Fruit fly (Drosophila melanogaster): ENCODE measurements around the gene Ranbp21.

The Ranbp21 gene

DNA sequence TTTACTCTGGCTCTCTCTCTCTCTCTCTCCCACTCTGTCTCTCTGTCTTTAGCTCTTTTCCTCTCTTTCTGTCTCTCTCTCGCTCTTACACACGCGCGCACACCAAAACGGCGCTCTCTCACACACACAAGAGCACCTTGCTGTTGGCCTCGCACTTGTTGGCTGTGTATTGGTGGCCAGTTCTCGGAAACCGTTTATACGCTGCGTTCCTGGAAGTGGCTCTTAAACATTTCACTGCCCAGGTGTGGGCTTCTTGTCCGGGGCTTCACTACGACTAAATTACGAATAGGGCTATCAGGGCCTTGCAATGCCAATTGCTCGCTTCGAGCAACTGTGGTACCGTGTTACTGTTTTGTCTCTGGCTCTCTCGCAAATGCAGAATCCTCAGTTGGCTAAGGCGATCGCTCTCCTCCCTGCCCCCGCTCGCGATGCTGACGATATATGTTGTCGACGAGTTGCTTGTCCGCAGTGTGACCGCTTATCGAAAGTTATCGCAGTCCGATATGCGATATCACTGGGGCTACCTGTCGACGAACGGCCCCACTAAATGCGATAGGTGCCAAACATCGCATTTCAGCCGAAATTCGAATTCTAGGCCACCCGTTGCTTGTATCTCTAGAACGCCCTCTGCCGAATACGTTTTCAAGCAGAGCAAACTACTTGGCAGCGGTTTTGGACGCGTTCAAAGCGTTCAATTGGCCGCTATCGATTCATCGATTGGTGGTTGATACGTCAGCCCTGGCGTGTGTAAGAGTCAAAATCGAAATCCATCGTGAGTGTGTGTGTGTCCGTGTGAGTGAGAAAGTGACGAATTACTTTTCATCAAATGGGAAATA is 31.2 kb upstream of the Ranbp21 start, which contains the start of the genes dome and Ubqn (continued):
- no peak for TF ChIP-seq jing (GFP tag; optimal IDR thresholded peaks at IDR 0.05)
- TF ChIP-seq CHES-1-like (GFP tag; optimal IDR thresholded peaks at IDR 0.05) = peak; percentile 56
- TF ChIP-seq CG34376 (GFP tag; optimal IDR thresholded peaks at IDR 0.05) = peak; percentile 84
- peak; percentile 60; the same call in 1 of the 2 replicates for TF ChIP-seq CG32532 (GFP tag; IDR thresholded peaks at IDR 0.05)
- TF ChIP-seq trem (tag; optimal IDR thresholded peaks at IDR 0.05) = peak; percentile 57
- TF ChIP-seq onecut (GFP tag; IDR thresholded peaks at IDR 0.05) = no peak; the same call in 1 of the 2 replicates
- TF ChIP-seq Mes4 (GFP tag; optimal IDR thresholded peaks at IDR 0.05) = no peak
- TF ChIP-seq otp (GFP tag; IDR thresholded peaks at IDR 0.05) = no peak
- peak; percentile 10 for TF ChIP-seq HmgZ (tag; optimal IDR thresholded peaks at IDR 0.05)
- peak; percentile 90 for TF ChIP-seq CG13287 (GFP tag; IDR thresholded peaks at IDR 0.05; ENCODE audit: partially characterized antibody)
- no peak for TF ChIP-seq ro (GFP tag; IDR thresholded peaks at IDR 0.05)
- peak in 1 of 2 experiments; percentile 36 for TF ChIP-seq Pdp1 (GFP tag; optimal IDR thresholded peaks at IDR 0.05)
- TF ChIP-seq fd102C (GFP tag; optimal IDR thresholded peaks at IDR 0.05) = no peak
- TF ChIP-seq CG14441 (GFP tag; IDR thresholded peaks at IDR 0.05) = no peak
- TF ChIP-seq CG6854 (GFP tag; optimal IDR thresholded peaks at IDR 0.05) = peak; percentile 49
- peak; percentile 76 for TF ChIP-seq CG14710 (tag; optimal IDR thresholded peaks at IDR 0.05)
- TF ChIP-seq CG7271 (tag; optimal IDR thresholded peaks at IDR 0.05) = no peak
- TF ChIP-seq sens-2 (GFP tag; IDR thresholded peaks at IDR 0.05) = no peak
- no peak for TF ChIP-seq CG14965 (GFP tag; optimal IDR thresholded peaks at IDR 0.05; ENCODE audit: borderline replicate concordance)
- peak; percentile 49 for TF ChIP-seq Dp (GFP tag; optimal IDR thresholded peaks at IDR 0.05)
- TF ChIP-seq zfh1 (GFP tag; IDR thresholded peaks at IDR 0.05) = no peak
- TF ChIP-seq CG18476 (GFP tag; optimal IDR thresholded peaks at IDR 0.05) = no peak
- TF ChIP-seq CG32767 (GFP tag; IDR thresholded peaks at IDR 0.05) = no peak
- peak; percentile 74 for TF ChIP-seq gfzf (GFP tag; optimal IDR thresholded peaks at IDR 0.05)
- no peak for TF ChIP-seq CG15269 (tag; optimal IDR thresholded peaks at IDR 0.05)
- TF ChIP-seq croc (GFP tag; conservative IDR thresholded peaks at IDR 0.05) = no peak
- TF ChIP-seq ewg (GFP tag; optimal IDR thresholded peaks at IDR 0.05) = peak; percentile 27
- TF ChIP-seq Taf1 (GFP tag; IDR thresholded peaks at IDR 0.05) = no peak
- TF ChIP-seq klu (GFP tag; IDR thresholded peaks at IDR 0.05) = no peak
- no peak for TF ChIP-seq eyg (GFP tag; optimal IDR thresholded peaks at IDR 0.05)
- TF ChIP-seq CG13775 (GFP tag; optimal IDR thresholded peaks at IDR 0.05) = peak; percentile 16
- peak; percentile 77 for TF ChIP-seq nom (GFP tag; optimal IDR thresholded peaks at IDR 0.05)
- no peak for TF ChIP-seq chif (GFP tag; optimal IDR thresholded peaks at IDR 0.05)
- TF ChIP-seq sd (tag; optimal IDR thresholded peaks at IDR 0.05) = no peak
- TF ChIP-seq dmrt99B (tag; optimal IDR thresholded peaks at IDR 0.05) = no peak
- TF ChIP-seq Hmx (GFP tag; optimal IDR thresholded peaks at IDR 0.05) = no peak
- TF ChIP-seq CG33213 (GFP tag; optimal IDR thresholded peaks at IDR 0.05) = no peak
- TF ChIP-seq CG3281 (GFP tag; optimal IDR thresholded peaks at IDR 0.05) = no peak
- TF ChIP-seq slbo (GFP tag; IDR thresholded peaks at IDR 0.05) = no peak
- peak; percentile 92 for TF ChIP-seq crol (GFP tag; IDR thresholded peaks at IDR 0.05)
- TF ChIP-seq CG33557 (GFP tag; optimal IDR thresholded peaks at IDR 0.05) = no peak
- TF ChIP-seq zfh2 (GFP tag; optimal IDR thresholded peaks at IDR 0.05) = peak; percentile 27
- TF ChIP-seq CG1529 (GFP tag; optimal IDR thresholded peaks at IDR 0.05) = no peak
- TF ChIP-seq CG2199 (GFP tag; IDR thresholded peaks at IDR 0.05) = no peak
- peak; percentile 55 for TF ChIP-seq jumu (GFP tag; optimal IDR thresholded peaks at IDR 0.05)
- no peak for TF ChIP-seq dati (GFP tag; IDR thresholded peaks at IDR 0.05)
- no peak for TF ChIP-seq sima (GFP tag; optimal IDR thresholded peaks at IDR 0.05)
- TF ChIP-seq ems (GFP tag; optimal IDR thresholded peaks at IDR 0.05) = no peak
- no peak for TF ChIP-seq ara (GFP tag; IDR thresholded peaks at IDR 0.05)
- no peak for TF ChIP-seq toy (GFP tag; IDR thresholded peaks at IDR 0.05)

Data from whole organism, embryonic.